Fruit fly (Drosophila melanogaster): ENCODE results near the gene Glyp.

Gene Glyp

DNA sequence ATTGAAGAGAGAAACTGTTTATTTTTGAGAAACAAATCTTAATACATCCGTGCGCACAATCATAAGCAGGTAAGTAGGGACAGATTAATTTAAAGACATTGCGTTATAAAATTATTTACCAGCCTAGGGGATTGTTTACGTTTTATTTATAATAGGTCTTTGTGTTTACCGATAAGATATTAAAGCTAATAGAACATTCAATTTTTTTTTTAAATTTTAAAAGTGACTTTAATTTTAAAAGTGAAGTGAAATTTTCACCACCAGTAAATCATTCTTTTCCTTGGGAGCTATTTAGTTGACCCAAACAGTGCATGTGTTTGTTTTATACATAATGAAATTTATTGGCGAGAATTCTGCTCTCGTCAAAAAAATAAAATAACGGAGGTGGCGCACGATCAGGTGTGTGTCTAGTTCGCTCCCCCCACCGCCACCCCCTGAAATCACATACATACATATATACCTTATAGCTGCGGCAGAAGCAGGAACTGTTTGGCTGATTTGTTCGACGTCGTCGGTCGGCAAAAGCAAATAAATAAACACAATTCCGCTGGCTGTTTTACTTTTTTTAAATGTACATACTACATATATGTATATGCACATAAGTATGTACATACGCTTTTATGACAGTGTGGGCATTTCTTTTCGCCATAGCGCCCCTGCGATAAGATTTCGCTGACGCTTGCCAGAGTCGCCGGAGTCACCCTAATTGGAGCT, 45.5 kb downstream of the Glyp start (continued):
- TF ChIP-seq eg (GFP tag; IDR thresholded peaks at IDR 0.05) = peak; percentile 52; the same call in 2 of the 3 replicates
- TF ChIP-seq Eip75B (GFP tag; optimal IDR thresholded peaks at IDR 0.05) = peak; percentile 60
- TF ChIP-seq vri (GFP tag; optimal IDR thresholded peaks at IDR 0.05) = peak; percentile 20
- peak; percentile 59 for TF ChIP-seq Met (GFP tag; optimal IDR thresholded peaks at IDR 0.05)
- TF ChIP-seq CG11902 (GFP tag; optimal IDR thresholded peaks at IDR 0.05) = peak; percentile 26
- TF ChIP-seq CG7368 (GFP tag; optimal IDR thresholded peaks at IDR 0.05) = no peak
- TF ChIP-seq Hr39 (GFP tag; optimal IDR thresholded peaks at IDR 0.05) = peak; percentile 63
- TF ChIP-seq CG1621 (tag; optimal IDR thresholded peaks at IDR 0.05) = no peak
- peak; percentile 64 for TF ChIP-seq CG32006 (GFP tag; optimal IDR thresholded peaks at IDR 0.05)
- TF ChIP-seq CG15336 (GFP tag; IDR thresholded peaks at IDR 0.05) = peak; percentile 61; the same call in 1 of the 2 replicates
- TF ChIP-seq CG8319 (GFP tag; optimal IDR thresholded peaks at IDR 0.05) = peak; percentile 20
- peak; percentile 35 for TF ChIP-seq CG6276 (GFP tag; optimal IDR thresholded peaks at IDR 0.05)
- peak; percentile 15 for TF ChIP-seq Eip93F (GFP tag; optimal IDR thresholded peaks at IDR 0.05)
- no peak for TF ChIP-seq dac (GFP tag; optimal IDR thresholded peaks at IDR 0.05)
- peak; percentile 27 for TF ChIP-seq CG6792 (GFP tag; optimal IDR thresholded peaks at IDR 0.05)
- peak; percentile 20; the same call in 1 of the 2 replicates for TF ChIP-seq Gug (GFP tag; IDR thresholded peaks at IDR 0.05)
- TF ChIP-seq Blimp-1 (GFP tag; optimal IDR thresholded peaks at IDR 0.05) = peak; percentile 30
- TF ChIP-seq CG34406 (GFP tag; optimal IDR thresholded peaks at IDR 0.05) = peak; percentile 68
- peak; percentile 64 for TF ChIP-seq acj6 (GFP tag; optimal IDR thresholded peaks at IDR 0.05)
- TF ChIP-seq CG10669 (GFP tag; optimal IDR thresholded peaks at IDR 0.05) = peak; percentile 40
- no peak for TF ChIP-seq Lpt (GFP tag; optimal IDR thresholded peaks at IDR 0.05)
- peak; percentile 25; the same call in 1 of the 3 replicates for TF ChIP-seq CG8119 (GFP tag; IDR thresholded peaks at IDR 0.05)
- peak; percentile 61 for TF ChIP-seq cyc (GFP tag; optimal IDR thresholded peaks at IDR 0.05)
- TF ChIP-seq Sox15 (GFP tag; optimal IDR thresholded peaks at IDR 0.05) = peak; percentile 39
- TF ChIP-seq CG9139 (GFP tag; optimal IDR thresholded peaks at IDR 0.05) = peak; percentile 35
- peak; percentile 43 for TF ChIP-seq fd59A (GFP tag; optimal IDR thresholded peaks at IDR 0.05)
- peak; percentile 49 for TF ChIP-seq Sox14 (GFP tag; optimal IDR thresholded peaks at IDR 0.05)
- peak; percentile 34 for TF ChIP-seq CG3919 (GFP tag; optimal IDR thresholded peaks at IDR 0.05)
- peak; percentile 61 for TF ChIP-seq CG8632 (GFP tag; optimal IDR thresholded peaks at IDR 0.05)
- peak; percentile 38 to 66 for TF ChIP-seq ss (GFP tag; optimal IDR thresholded peaks at IDR 0.05)
- peak; percentile 0 for TF ChIP-seq dsx (GFP tag; optimal IDR thresholded peaks at IDR 0.05; ENCODE audit: poor library complexity, severe bottlenecking)
- peak; percentile 27 for TF ChIP-seq net (GFP tag; optimal IDR thresholded peaks at IDR 0.05)
- TF ChIP-seq CG6808 (GFP tag; optimal IDR thresholded peaks at IDR 0.05) = peak; percentile 35
- no peak for TF ChIP-seq Hr38 (GFP tag; optimal IDR thresholded peaks at IDR 0.05)

dm6 chr2L:2177312-2177968, 46.8 kb downstream of the Glyp start:
- TF ChIP-seq Hr39 (GFP tag; optimal IDR thresholded peaks at IDR 0.05) (peak; percentile 86), fd59A (GFP tag; optimal IDR thresholded peaks at IDR 0.05) (peak; percentile 23), CG9139 (GFP tag; optimal IDR thresholded peaks at IDR 0.05) (no peak), CG3032 (tag; optimal IDR thresholded peaks at IDR 0.05) (peak; percentile 51), fd85E (GFP tag; optimal IDR thresholded peaks at IDR 0.05) (no peak), Sox14 (GFP tag; optimal IDR thresholded peaks at IDR 0.05) (peak; percentile 81), achi (GFP tag; optimal IDR thresholded peaks at IDR 0.05) (peak; percentile 70), Hr4 (GFP tag; optimal IDR thresholded peaks at IDR 0.05) (peak; percentile 60), CG10669 (GFP tag; optimal IDR thresholded peaks at IDR 0.05) (peak; percentile 59), acj6 (GFP tag; optimal IDR thresholded peaks at IDR 0.05) (peak; percentile 72), lz (GFP tag; optimal IDR thresholded peaks at IDR 0.05) (peak; percentile 83), fkh (GFP tag; optimal IDR thresholded peaks at IDR 0.05) (peak; percentile 61), ss (GFP tag; optimal IDR thresholded peaks at IDR 0.05) (no peak), CG15336 (GFP tag; IDR thresholded peaks at IDR 0.05) (peak; percentile 39; the same call in 1 of the 2 replicates), CG1621 (tag; optimal IDR thresholded peaks at IDR 0.05) (peak; percentile 24), CG34406 (GFP tag; optimal IDR thresholded peaks at IDR 0.05) (peak; percentile 59), Sox102F (GFP tag; optimal IDR thresholded peaks at IDR 0.05) (peak; percentile 79), dac (GFP tag; optimal IDR thresholded peaks at IDR 0.05) (no peak), eg (GFP tag; IDR thresholded peaks at IDR 0.05) (peak; percentile 62), CG11294 (GFP tag; IDR thresholded peaks at IDR 0.05) (no peak), CG7368 (GFP tag; optimal IDR thresholded peaks at IDR 0.05) (peak; percentile 55), CG8632 (GFP tag; optimal IDR thresholded peaks at IDR 0.05) (peak; percentile 76), dsx (GFP tag; optimal IDR thresholded peaks at IDR 0.05; ENCODE audit: poor library complexity, severe bottlenecking) (peak; percentile 35), vri (GFP tag; optimal IDR thresholded peaks at IDR 0.05) (peak; percentile 35), Hr38 (GFP tag; optimal IDR thresholded peaks at IDR 0.05) (no peak), Blimp-1 (GFP tag; optimal IDR thresholded peaks at IDR 0.05) (no peak), CG4318 (GFP tag; optimal IDR thresholded peaks at IDR 0.05) (peak; percentile 19), topi (GFP tag; optimal IDR thresholded peaks at IDR 0.05) (peak; percentile 81), svp (GFP tag) (peak; percentile 93)
